Fruit fly (Drosophila melanogaster): ENCODE measurements around the gene ogre.

Gene ogre

DNA sequence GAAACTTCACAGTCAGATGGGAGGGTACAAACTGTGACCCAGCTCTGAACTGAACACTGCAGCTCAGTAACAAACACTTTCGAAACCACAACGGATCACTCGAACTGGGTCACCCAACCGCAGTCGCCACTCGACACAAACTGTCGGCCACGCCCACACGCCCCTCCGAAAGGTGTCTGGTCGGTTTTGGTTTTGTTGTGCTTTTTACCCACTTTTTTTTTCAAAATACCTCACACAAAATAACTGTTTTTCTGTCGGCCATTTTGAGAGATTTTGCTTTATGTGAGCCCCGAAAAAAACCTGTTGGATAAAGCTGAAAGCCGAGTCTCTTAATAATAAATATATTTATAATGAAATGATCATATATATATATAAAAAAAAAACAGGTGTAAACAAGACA is at the start of gene ogre:
ogre (minus strand) TSS at position 33 of the 400 bp plus-strand sequence.
- TF ChIP-seq insv (optimal IDR thresholded peaks at IDR 0.05) (no peak), Myc (optimal IDR thresholded peaks at IDR 0.05) (no peak), h (optimal IDR thresholded peaks at IDR 0.05) (no peak)

DNA sequence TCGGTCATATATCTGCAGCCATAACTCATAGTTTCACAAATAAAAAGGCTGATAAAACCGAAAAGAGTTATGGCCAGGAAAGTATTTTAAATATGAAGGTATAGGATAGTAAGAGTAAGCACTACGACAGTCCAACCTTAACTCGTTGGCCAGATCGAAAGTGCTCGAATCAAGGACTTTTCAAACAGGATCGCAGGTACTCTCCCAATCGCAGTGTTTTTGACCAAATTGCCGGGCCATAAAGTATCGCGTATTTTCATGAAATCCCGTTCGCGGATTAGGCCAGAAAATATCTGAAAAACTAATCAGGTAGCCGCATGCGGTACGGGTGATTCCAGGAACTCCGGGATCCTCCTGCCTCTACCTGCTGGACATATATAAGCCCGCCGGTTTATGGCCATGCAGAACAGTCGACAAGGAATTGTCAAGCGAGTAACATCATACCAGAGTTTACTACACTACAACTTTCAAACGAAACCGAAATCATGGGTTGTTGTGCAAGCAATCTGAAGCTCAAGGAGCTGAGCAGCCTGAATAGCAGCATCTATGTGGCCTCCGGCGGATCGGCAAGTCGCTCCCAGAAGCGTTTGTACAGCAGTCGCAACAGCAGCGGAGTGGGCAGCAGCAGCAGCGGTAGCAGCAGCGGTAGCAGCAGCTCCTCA is 49.2 kb upstream of the ogre start, which contains the start of gene CG14427:
CG14427 (plus strand) TSS at position 399 of the 662 bp plus-strand sequence.
- no peak for TF ChIP-seq h (optimal IDR thresholded peaks at IDR 0.05)

DNA sequence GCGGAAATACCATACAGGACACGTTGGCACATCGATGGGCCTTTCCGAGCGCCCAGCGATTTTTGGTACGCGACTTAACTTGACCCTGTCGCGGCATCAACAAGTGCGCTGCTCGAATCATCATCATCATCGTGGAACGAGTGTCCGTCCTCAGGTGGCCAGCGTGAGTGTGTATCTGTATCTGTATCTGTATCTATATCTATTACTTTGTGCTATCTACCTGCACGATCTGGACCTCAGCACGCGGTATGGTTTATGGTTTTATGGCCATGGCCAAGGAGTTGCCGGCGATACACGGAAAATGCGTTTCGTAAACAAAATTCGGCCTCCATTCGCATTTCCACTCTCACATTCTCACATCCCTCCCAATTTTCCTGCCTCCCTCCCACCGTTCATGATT is 45.9 kb upstream of the ogre start:
- TF ChIP-seq psq (optimal IDR thresholded peaks at IDR 0.05) (no peak), h (optimal IDR thresholded peaks at IDR 0.05) (no peak), Sin3A (optimal IDR thresholded peaks at IDR 0.05) (no peak), ttk (optimal IDR thresholded peaks at IDR 0.05) (no peak), insv (optimal IDR thresholded peaks at IDR 0.05) (no peak), Myc (optimal IDR thresholded peaks at IDR 0.05) (no peak)

DNA sequence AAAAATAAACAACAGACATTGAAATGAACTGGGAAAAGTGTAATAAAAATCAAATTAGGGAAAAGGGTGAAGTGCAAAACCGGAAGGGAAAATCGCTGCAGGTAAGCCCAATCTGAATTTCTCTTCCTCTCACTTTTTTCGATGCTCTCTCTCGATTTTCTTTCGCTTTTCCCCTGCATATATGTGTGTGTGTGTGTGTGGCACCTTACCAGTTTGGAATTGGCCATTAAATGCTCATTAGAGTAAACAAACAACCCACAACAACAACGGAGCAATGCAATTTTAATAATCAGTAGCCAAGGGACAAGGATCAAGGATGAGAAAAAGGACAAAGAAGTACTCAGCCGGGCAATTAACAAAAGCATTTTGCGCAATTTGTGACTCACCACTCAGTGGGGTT is 43.8 kb upstream of the ogre start:
- no peak for TF ChIP-seq h (optimal IDR thresholded peaks at IDR 0.05)
- TF ChIP-seq Myc (optimal IDR thresholded peaks at IDR 0.05), result no peak
- TF ChIP-seq ttk (optimal IDR thresholded peaks at IDR 0.05), result no peak
- no peak for TF ChIP-seq psq (optimal IDR thresholded peaks at IDR 0.05)
- TF ChIP-seq Sin3A (optimal IDR thresholded peaks at IDR 0.05), result no peak
- no peak for TF ChIP-seq insv (optimal IDR thresholded peaks at IDR 0.05)

DNA sequence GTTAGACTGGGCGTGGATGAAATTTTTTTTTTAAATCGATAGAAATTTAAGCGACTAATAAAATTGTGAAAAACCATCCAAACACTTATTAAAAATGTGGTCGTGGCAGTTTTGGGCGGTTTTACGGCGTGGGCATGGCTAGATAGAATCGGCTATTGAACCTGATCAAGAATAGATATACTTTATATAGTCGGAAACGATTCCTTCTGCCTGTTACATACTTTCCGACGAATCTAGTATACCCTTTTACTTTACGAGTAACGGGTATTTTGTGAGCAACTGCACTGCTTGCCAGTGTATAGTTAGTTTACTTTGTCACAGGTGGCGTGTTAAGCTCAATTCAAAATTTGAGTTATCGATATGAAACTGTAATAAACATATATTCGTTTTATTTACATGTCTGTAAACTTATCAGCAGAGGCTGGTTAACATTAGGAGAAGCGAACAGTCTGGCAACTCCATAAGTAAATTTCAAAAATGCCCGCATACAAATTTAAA is 23.9 kb upstream of the ogre start:
- no peak for TF ChIP-seq psq (optimal IDR thresholded peaks at IDR 0.05)
- TF ChIP-seq Sin3A (optimal IDR thresholded peaks at IDR 0.05), result no peak
- no peak for TF ChIP-seq ttk (optimal IDR thresholded peaks at IDR 0.05)

DNA sequence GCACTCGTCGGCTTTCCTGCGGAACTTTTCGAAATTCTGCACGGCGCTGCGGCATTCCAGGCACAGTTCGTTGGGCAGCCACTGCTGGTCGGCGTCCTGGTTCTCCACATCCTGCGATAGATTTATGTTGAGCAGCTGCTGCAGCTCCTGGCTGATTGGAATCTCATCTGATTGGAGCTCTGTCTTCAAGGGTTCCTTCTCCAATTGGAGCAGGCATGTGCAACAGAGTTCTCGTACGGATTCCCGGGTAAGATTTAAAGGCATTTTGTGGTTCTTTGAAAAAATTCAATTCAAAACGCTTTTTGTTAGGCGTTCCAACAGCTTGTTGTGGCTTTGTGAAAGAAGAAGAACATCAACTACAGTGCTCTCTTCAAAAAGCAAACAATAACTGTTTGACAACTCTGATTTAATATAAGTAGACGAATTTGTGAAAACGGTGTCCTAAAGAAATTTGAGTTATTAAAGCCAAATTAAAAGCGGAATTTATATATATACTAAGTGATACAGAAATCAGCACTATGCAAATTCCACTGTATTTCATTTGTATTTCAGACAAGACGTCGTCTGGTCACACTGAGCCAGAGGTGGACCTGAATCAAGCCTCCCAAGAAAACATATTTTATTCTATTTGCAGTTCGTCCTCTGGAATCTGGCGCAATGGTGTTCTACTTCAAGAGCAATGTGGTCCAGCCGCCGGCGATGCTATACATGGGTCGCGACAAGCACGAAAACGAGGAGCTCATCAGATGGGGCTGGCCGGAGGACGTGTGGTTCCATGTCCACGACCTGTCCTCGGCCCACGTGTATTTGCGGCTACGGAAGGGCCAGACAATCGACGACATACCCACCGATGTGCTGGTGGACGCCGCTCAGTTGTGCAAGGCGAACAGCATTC is 22.4 kb upstream of the ogre start, which contains the start of the genes CG3032 and CG4593:
CG3032 (minus strand) TSS at position 562 of the 895 bp plus-strand sequence.
CG4593 (plus strand) TSS at position 568 of the 895 bp plus-strand sequence.
- no peak for TF ChIP-seq h (optimal IDR thresholded peaks at IDR 0.05)
- TF ChIP-seq insv (optimal IDR thresholded peaks at IDR 0.05), result no peak
- no peak for TF ChIP-seq ttk (optimal IDR thresholded peaks at IDR 0.05)
- no peak for TF ChIP-seq psq (optimal IDR thresholded peaks at IDR 0.05)

DNA sequence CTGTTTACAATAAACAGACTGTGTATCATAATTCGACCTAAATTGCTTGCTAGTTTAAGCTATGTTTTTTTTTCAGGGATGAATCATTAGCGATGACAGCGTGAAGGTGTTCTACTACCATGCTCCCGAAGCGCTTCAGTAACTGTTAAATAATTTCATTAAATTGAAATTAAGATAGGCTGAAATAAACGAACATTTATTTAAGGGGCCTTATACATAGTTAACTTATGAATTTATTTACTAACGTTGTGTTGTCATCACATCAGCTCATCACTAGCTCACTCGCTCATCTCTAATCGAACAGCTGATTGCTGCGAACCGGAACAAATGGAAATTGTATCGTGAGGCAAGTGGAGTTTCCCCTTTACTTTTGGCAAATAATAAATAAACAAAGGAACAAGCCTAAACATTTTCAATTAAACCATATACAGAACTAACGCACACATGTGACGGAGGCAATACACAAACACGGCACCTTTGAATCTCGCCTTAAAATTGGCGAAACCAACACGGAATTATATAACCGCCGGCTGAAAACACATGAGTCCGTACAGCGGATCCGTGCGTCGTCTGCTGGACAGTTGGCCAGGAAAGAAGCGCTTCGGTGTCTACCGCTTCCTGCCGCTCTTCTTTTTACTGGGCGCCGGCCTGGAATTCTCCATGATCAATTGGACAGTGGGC is 20.1 kb upstream of the ogre start, which contains the start of the genes cm, sloth1 and sloth2:
cm (minus strand) TSS at position 83 of the 681 bp plus-strand sequence.
sloth1 (plus strand) TSS at position 295 of the 681 bp plus-strand sequence.
sloth2 (plus strand) TSS at position 295 of the 681 bp plus-strand sequence.
- TF ChIP-seq Sin3A (optimal IDR thresholded peaks at IDR 0.05) (no peak), h (optimal IDR thresholded peaks at IDR 0.05) (no peak), ttk (optimal IDR thresholded peaks at IDR 0.05) (no peak), Myc (optimal IDR thresholded peaks at IDR 0.05) (no peak), psq (optimal IDR thresholded peaks at IDR 0.05) (no peak), insv (optimal IDR thresholded peaks at IDR 0.05) (no peak)

DNA sequence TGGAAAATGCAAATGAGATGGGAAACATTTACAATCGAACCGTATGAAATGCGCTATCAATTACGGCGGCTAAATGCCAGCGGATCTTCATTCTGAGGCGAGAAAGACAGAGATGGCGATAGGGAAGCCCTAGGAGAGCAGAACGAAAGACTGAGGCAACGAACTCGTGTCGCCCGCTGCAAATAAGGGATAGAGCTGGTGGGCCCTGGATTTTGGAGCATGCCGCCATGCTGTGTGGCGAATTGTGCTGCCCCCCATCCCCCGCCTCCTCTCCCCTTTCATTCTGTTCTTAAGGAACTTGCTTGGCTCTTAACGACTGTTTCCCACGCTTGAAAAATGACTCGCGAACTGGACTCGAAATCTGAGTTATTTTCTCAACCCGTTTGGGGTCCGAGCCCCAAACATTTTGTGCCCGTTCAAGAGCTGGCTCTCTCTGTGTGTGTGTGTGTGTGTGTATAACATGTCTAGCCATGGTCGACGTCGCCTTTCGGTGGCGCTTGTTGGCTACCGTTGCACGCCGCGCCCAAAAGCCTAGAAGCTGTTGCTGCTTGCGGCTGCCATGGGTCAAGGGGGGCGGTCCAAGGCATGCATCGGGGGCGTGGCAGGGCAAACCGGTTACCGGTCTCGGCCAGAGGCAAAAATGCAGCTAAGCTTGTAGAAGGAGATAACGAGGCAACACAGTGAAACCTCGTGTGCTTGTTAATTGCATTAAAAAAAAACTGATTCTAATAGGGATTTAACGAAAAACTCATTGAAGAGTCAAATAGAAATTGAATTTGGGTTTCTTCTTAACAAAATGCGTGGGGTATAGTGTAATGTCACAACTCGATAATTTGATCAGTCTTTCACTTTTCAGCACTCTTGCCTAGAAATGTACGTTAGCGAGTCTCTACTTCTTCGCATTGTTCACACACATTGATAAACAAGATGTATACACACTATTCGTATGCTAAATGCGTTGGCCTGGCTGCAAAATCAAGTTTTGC is 17.3 kb upstream of the ogre start:
- TF ChIP-seq psq (optimal IDR thresholded peaks at IDR 0.05) (no peak), Sin3A (optimal IDR thresholded peaks at IDR 0.05) (no peak), Myc (optimal IDR thresholded peaks at IDR 0.05) (no peak), h (optimal IDR thresholded peaks at IDR 0.05) (no peak), ttk (optimal IDR thresholded peaks at IDR 0.05) (no peak), insv (optimal IDR thresholded peaks at IDR 0.05) (no peak)

DNA sequence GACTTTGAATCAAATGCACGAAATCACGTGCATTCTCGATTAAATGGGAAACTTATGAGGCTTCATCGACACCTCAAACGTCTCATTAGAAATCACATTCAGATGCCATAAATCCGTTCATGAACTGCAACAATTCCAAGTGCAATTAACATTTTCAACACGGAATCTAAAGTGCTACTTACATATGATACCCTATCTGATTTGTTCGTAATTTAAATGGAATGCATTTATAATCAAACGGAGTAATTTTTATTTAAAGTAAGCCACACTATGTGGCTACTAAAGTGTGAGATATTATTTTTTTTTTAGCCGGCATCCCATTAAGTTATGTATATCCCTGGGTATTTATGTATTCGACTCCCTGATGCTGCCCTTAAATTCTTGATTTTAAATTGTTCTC is 16.6 kb upstream of the ogre start:
- no peak for TF ChIP-seq ttk (optimal IDR thresholded peaks at IDR 0.05)
- TF ChIP-seq psq (optimal IDR thresholded peaks at IDR 0.05), result no peak
- TF ChIP-seq Myc (optimal IDR thresholded peaks at IDR 0.05), result no peak
- no peak for TF ChIP-seq Sin3A (optimal IDR thresholded peaks at IDR 0.05)
- TF ChIP-seq h (optimal IDR thresholded peaks at IDR 0.05), result no peak
- no peak for TF ChIP-seq insv (optimal IDR thresholded peaks at IDR 0.05)

DNA sequence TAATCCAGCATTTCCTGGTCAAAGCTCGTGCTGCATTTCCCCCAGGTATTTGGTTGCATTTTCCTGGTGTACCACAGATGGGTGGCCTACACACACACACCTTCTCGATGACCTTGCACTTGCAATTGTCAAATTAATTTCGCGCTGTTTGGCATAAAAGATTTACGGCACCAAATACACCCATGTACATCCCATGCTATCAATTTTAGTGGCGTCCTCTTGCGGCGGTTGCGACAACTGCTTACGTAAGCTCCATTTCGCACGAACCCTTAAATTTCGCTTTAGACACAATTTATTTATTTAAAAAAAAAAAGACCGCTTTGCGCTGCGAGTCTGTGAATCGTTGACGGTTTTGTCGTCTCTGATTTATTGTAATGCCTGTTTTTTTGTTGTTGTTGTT is 14.3 kb upstream of the ogre start:
- no peak for TF ChIP-seq ttk (optimal IDR thresholded peaks at IDR 0.05)
- no peak for TF ChIP-seq insv (optimal IDR thresholded peaks at IDR 0.05)
- TF ChIP-seq h (optimal IDR thresholded peaks at IDR 0.05), result no peak
- no peak for TF ChIP-seq psq (optimal IDR thresholded peaks at IDR 0.05)
- TF ChIP-seq Sin3A (optimal IDR thresholded peaks at IDR 0.05), result no peak
- no peak for TF ChIP-seq Myc (optimal IDR thresholded peaks at IDR 0.05)

DNA sequence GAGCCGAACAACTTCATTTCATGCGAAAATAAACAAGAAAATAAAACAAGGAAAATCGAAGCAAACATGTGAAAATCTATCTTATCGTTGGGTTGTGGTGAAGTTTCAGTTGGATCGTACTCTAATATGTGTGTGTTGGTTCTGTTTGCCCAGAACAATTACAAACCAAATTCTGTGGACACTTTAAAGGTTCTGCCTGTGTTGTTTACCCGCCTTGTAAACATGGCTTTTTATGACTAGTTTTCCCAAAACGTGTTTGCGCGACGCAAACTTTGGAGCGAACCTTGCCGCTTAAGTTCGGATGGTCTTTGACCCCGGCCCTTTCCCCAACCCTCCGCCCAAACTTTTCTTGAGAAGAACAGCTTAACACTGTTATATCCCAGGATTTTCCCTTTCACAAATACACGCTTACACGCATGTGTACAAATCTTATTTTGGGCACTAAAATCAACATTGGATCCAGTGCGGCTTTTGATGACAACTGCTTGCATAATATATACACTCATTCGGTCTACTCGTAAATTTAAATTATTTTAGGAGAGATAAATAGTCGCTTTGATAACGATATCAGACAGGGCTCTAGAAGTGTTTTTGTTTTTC is 13.1 kb upstream of the ogre start:
- TF ChIP-seq h (optimal IDR thresholded peaks at IDR 0.05) (no peak), insv (optimal IDR thresholded peaks at IDR 0.05) (no peak)

Measured in Kc167 (cell line).